Fruit fly (Drosophila melanogaster) whole organism, embryonic: Measurements from ENCODE around the gene Sgs5.

ENCODE experiments used
- BEAF-32 ChIP-seq: fragments of 200-800 bp; sonication (Bioruptor generic); optimal IDR thresholded peaks from 3 replicates; lab custom pipeline; 2017; ENCODE audit warnings: missing biosample characterization, missing genetic modification characterization, mild to moderate bottlenecking, moderate library complexity, missing genetic modification reagents
- Bdp1 ChIP-seq: fragments of 200-800 bp; sonication (Bioruptor generic); optimal IDR thresholded peaks from 3 replicates; lab custom pipeline; 2016; ENCODE audit warnings: missing biosample characterization, missing genetic modification characterization
- Bgb ChIP-seq: fragments of 200-800 bp; sonication (Bioruptor generic); IDR thresholded peaks from 2 replicates; pipeline ENCODE4 v1.3.6; 2022; ENCODE audit warnings: missing biosample characterization, missing genetic modification characterization; ENCODE audit not compliant: partially characterized antibody
- CG13624 ChIP-seq: fragments of 200-800 bp; sonication (Bioruptor generic); optimal IDR thresholded peaks from 2 replicates; lab custom pipeline; 2016; ENCODE audit warnings: missing biosample characterization, missing genetic modification characterization
- CG15269 ChIP-seq: fragments of 200-800 bp; sonication (Bioruptor generic); optimal IDR thresholded peaks from 2 replicates; lab custom pipeline; 2018; ENCODE audit warnings: missing biosample characterization, mild to moderate bottlenecking, missing genetic modification characterization, moderate library complexity
- CG1603 ChIP-seq: fragments of 200-800 bp; sonication (Bioruptor generic); optimal IDR thresholded peaks from 2 replicates; lab custom pipeline; 2019; ENCODE audit warnings: missing biosample characterization, mild to moderate bottlenecking, missing genetic modification characterization, moderate library complexity
- CG17328 ChIP-seq: fragments of 200-800 bp; sonication (Bioruptor generic); IDR thresholded peaks from 2 replicates; pipeline ENCODE4 v1.3.6; 2022; ENCODE audit warnings: missing biosample characterization, missing genetic modification characterization
- CG17802 ChIP-seq: fragments of 200-800 bp; sonication (Bioruptor generic); optimal IDR thresholded peaks from 2 replicates; lab custom pipeline; 2018; ENCODE audit warnings: missing biosample characterization, mild to moderate bottlenecking, missing genetic modification characterization, moderate library complexity
- CG17912 ChIP-seq: fragments of 200-800 bp; sonication (Bioruptor generic); optimal IDR thresholded peaks from 2 replicates; lab custom pipeline; 2018; ENCODE audit warnings: missing biosample characterization, mild to moderate bottlenecking, missing genetic modification characterization
- CG18011 ChIP-seq: fragments of 200-800 bp; sonication (Bioruptor generic); optimal IDR thresholded peaks from 2 replicates; lab custom pipeline; 2017; ENCODE audit warnings: missing biosample characterization, missing genetic modification characterization, mild to moderate bottlenecking, moderate library complexity, missing genotype
- CG18599 ChIP-seq: fragments of 200-800 bp; sonication (Bioruptor generic); optimal IDR thresholded peaks from 3 replicates; lab custom pipeline; 2017; ENCODE audit warnings: missing biosample characterization, missing genetic modification characterization, mild to moderate bottlenecking, moderate library complexity, missing genetic modification reagents
- CG2116 ChIP-seq: fragments of 200-800 bp; sonication (Bioruptor generic); optimal IDR thresholded peaks from 3 replicates; lab custom pipeline; 2018; ENCODE audit warnings: missing biosample characterization, mild to moderate bottlenecking, missing genetic modification characterization
- CG4282 ChIP-seq: fragments of 200-800 bp; sonication (Bioruptor generic); optimal IDR thresholded peaks from 2 replicates; lab custom pipeline; 2016; ENCODE audit warnings: missing biosample characterization, missing genetic modification characterization
- CG4360 ChIP-seq: fragments of 200-800 bp; sonication (Bioruptor generic); IDR thresholded peaks from 2 replicates; pipeline ENCODE4 v1.3.6; 2022; ENCODE audit warnings: missing biosample characterization, missing genetic modification characterization
- CG6654 ChIP-seq: fragments of 200-800 bp; sonication (Bioruptor generic); optimal IDR thresholded peaks from 2 replicates; lab custom pipeline; 2017; ENCODE audit warnings: missing biosample characterization, mild to moderate bottlenecking, missing genetic modification characterization
- CG7357 ChIP-seq: fragments of 200-800 bp; sonication (Bioruptor generic); IDR thresholded peaks from 3 replicates; pipeline ENCODE4 v1.3.6; 2022; ENCODE audit warnings: missing biosample characterization, missing genetic modification characterization
- CG8765 ChIP-seq: fragments of 200-800 bp; sonication (Bioruptor generic); IDR thresholded peaks from 2 replicates; pipeline ENCODE4 v1.3.6; 2022; ENCODE audit warnings: missing biosample characterization, missing genetic modification characterization
- CG9437 ChIP-seq: fragments of 200-800 bp; sonication (Bioruptor generic); optimal IDR thresholded peaks from 2 replicates; lab custom pipeline; 2018; ENCODE audit warnings: missing biosample characterization, mild to moderate bottlenecking, missing genetic modification characterization
- CG9727 ChIP-seq: fragments of 200-800 bp; sonication (Bioruptor generic); optimal IDR thresholded peaks from 3 replicates; lab custom pipeline; 2017; ENCODE audit warnings: missing biosample characterization, mild to moderate bottlenecking, missing genetic modification characterization
- Chrac-16 ChIP-seq: fragments of 200-800 bp; sonication (Bioruptor generic); optimal IDR thresholded peaks from 3 replicates; lab custom pipeline; 2016; ENCODE audit warnings: missing biosample characterization, missing genetic modification characterization
- CoRest ChIP-seq: fragments of 200-800 bp; sonication (Bioruptor generic); optimal IDR thresholded peaks from 3 replicates; lab custom pipeline; 2018; ENCODE audit warnings: missing biosample characterization, mild to moderate bottlenecking, missing genetic modification characterization, moderate library complexity
- Deaf1 ChIP-seq: fragments of 200-800 bp; optimal IDR thresholded peaks from 3 replicates; lab custom pipeline; 2019; ENCODE audit warnings: missing biosample characterization, mild to moderate bottlenecking, missing genetic modification characterization, moderate library complexity
- Eip74EF ChIP-seq, 2 experiments: fragments of 200-800 bp in 1 of 2; fragments of >200 bp in 1 of 2; sonication (Bioruptor generic) in 1 of 2; optimal IDR thresholded peaks; 2 replicates each; lab custom pipeline; 2017 to 2019; ENCODE audit warnings: missing biosample characterization in 2 of 2, missing genetic modification characterization in 2 of 2, mild to moderate bottlenecking in 1 of 2, moderate library complexity in 1 of 2
- H15 ChIP-seq: fragments of 200-800 bp; sonication (Bioruptor generic); IDR thresholded peaks from 3 replicates; pipeline ENCODE4 v1.3.6; 2022; ENCODE audit warnings: missing biosample characterization, missing genetic modification characterization
- MTF-1 ChIP-seq: fragments of 200-800 bp; sonication (Bioruptor generic); optimal IDR thresholded peaks from 2 replicates; lab custom pipeline; 2018; ENCODE audit warnings: missing biosample characterization, mild to moderate bottlenecking, missing genetic modification characterization, borderline replicate concordance
- Myb ChIP-seq: fragments of 200-800 bp; sonication (Bioruptor generic); optimal IDR thresholded peaks from 2 replicates; lab custom pipeline; 2016; ENCODE audit warnings: missing biosample characterization, missing genetic modification characterization
- Nf-YB ChIP-seq: fragments of 200-800 bp; sonication (Bioruptor generic); optimal IDR thresholded peaks from 3 replicates; lab custom pipeline; 2019; ENCODE audit warnings: missing biosample characterization, mild to moderate bottlenecking, missing genetic modification characterization, moderate library complexity
- Opbp ChIP-seq: fragments of 200-800 bp; sonication (Bioruptor generic); IDR thresholded peaks from 3 replicates; pipeline ENCODE4 v1.3.6; 2022; ENCODE audit warnings: missing biosample characterization, missing genetic modification characterization; ENCODE audit not compliant: partially characterized antibody
- Sin3A ChIP-seq: fragments of >200 bp; optimal IDR thresholded peaks from 2 replicates; lab custom pipeline; 2018
- amos ChIP-seq: fragments of 200-800 bp; sonication (Bioruptor generic); IDR thresholded peaks from 2 replicates; pipeline ENCODE4 v1.3.6; 2022; ENCODE audit warnings: missing biosample characterization, missing genetic modification characterization; ENCODE audit not compliant: partially characterized antibody
- ara ChIP-seq: fragments of 200-800 bp; sonication (Bioruptor generic); IDR thresholded peaks from 2 replicates; pipeline ENCODE4 v1.3.6; 2022; ENCODE audit warnings: missing biosample characterization, missing genetic modification characterization
- ato ChIP-seq: fragments of 200-800 bp; sonication (Bioruptor generic); IDR thresholded peaks from 2 replicates; pipeline ENCODE4 v1.3.6; 2022; ENCODE audit warnings: missing biosample characterization, missing genetic modification characterization; ENCODE audit not compliant: partially characterized antibody
- bbx ChIP-seq: fragments of 200-800 bp; sonication (Bioruptor generic); IDR thresholded peaks from 2 replicates; pipeline ENCODE4 v1.3.6; 2022; ENCODE audit warnings: missing biosample characterization, missing genetic modification characterization; ENCODE audit not compliant: partially characterized antibody
- bigmax ChIP-seq: fragments of 200-800 bp; sonication (Bioruptor generic); optimal IDR thresholded peaks from 2 replicates; lab custom pipeline; 2018; ENCODE audit warnings: missing biosample characterization, mild to moderate bottlenecking, missing genetic modification characterization
- croc ChIP-seq: fragments of 200-800 bp; sonication (Bioruptor generic); conservative IDR thresholded peaks from 3 replicates; pipeline ENCODE4 v1.3.6; 2022; ENCODE audit warnings: missing biosample characterization, missing genetic modification characterization
- da ChIP-seq: fragments of 200-800 bp; sonication (Bioruptor generic); optimal IDR thresholded peaks from 2 replicates; lab custom pipeline; 2016; ENCODE audit warnings: missing biosample characterization, missing genetic modification characterization
- fd102C ChIP-seq: fragments of 200-800 bp; sonication (Bioruptor generic); optimal IDR thresholded peaks from 2 replicates; lab custom pipeline; 2018; ENCODE audit warnings: missing biosample characterization, mild to moderate bottlenecking, missing genetic modification characterization, moderate library complexity
- her ChIP-seq: fragments of 200-800 bp; sonication (Bioruptor generic); optimal IDR thresholded peaks from 2 replicates; lab custom pipeline; 2016; ENCODE audit warnings: missing biosample characterization, missing genetic modification characterization
- hkb ChIP-seq, 2 experiments: fragments of 200-800 bp in 1 of 2; fragments of >200 bp in 1 of 2; sonication (Bioruptor generic) in 1 of 2; IDR thresholded peaks in 1 of 2; optimal IDR thresholded peaks in 1 of 2; 2 replicates each; pipeline versions ENCODE4 v1.3.6 to Lab custom; 2017 to 2022; ENCODE audit warnings: missing biosample characterization in 1 of 2, missing genetic modification characterization in 1 of 2
- hth ChIP-seq: fragments of >200 bp; optimal IDR thresholded peaks from 2 replicates; lab custom pipeline; 2017; ENCODE audit warnings: inconsistent platforms
- ken ChIP-seq: fragments of 200-800 bp; sonication (Bioruptor generic); IDR thresholded peaks from 3 replicates; pipeline ENCODE4 v1.3.6; 2022; ENCODE audit warnings: missing biosample characterization, missing genetic modification characterization
- maf-S ChIP-seq: fragments of 200-800 bp; sonication (Bioruptor generic); optimal IDR thresholded peaks from 2 replicates; lab custom pipeline; 2016; ENCODE audit warnings: missing biosample characterization, missing genetic modification characterization
- mam ChIP-seq: fragments of 200-800 bp; sonication (Bioruptor generic); optimal IDR thresholded peaks from 3 replicates; lab custom pipeline; 2016; ENCODE audit warnings: missing biosample characterization, missing genetic modification characterization
- pnt ChIP-seq: fragments of 200-800 bp; sonication (Bioruptor generic); optimal IDR thresholded peaks from 3 replicates; lab custom pipeline; 2016; ENCODE audit warnings: missing biosample characterization, missing genetic modification characterization
- sens ChIP-seq: fragments of 200-800 bp; sonication (Bioruptor generic); peaks from one replicate; lab custom pipeline; 2016; ENCODE audit warnings: missing biosample characterization, missing genetic modification characterization
- stwl ChIP-seq: fragments of 200-800 bp; sonication (Bioruptor generic); optimal IDR thresholded peaks from 3 replicates; lab custom pipeline; 2018; ENCODE audit warnings: missing biosample characterization, mild to moderate bottlenecking, missing genetic modification characterization, moderate library complexity
- tin ChIP-seq: fragments of 200-800 bp; sonication (Bioruptor generic); optimal IDR thresholded peaks from 3 replicates; lab custom pipeline; 2016; ENCODE audit warnings: missing biosample characterization, missing genetic modification characterization
- zfh2 ChIP-seq: fragments of 200-800 bp; sonication (Bioruptor generic); optimal IDR thresholded peaks from 2 replicates; lab custom pipeline; 2016; ENCODE audit warnings: missing biosample characterization, missing genetic modification characterization

The Sgs5 gene

DNA sequence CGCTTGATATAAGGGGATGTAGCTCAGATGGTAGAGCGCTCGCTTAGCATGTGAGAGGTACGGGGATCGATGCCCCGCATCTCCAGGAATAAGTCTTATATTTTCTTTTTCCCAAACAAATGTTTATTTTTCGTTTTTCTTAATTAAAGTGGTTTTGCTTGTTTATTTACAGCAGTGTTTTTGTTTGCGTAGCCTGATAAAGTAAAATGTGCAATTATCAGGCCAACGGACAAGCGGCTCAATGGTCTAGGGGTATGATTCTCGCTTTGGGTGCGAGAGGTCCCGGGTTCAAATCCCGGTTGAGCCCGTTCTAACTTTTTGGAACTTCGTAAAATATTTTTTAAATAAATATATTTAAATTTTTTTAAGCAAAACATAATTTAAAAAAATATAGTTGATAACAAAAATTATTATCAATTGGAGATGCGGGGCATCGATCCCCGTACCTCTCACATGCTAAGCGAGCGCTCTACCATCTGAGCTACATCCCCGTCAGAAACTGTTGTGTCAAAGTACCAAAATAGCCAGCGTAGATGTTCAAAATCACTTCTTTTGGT lies 24.6 kb downstream of the Sgs5 start (continued):
- no peak for TF ChIP-seq CG4282 (GFP tag; lab: Kevin White, UChicago)
- no peak for TF ChIP-seq CG2116 (GFP tag; lab: Kevin White, UChicago)
- no peak for TF ChIP-seq CG8765
- no peak for TF ChIP-seq stwl
- no peak for TF ChIP-seq CG9727 (GFP tag; lab: Kevin White, UChicago)
- no peak for TF ChIP-seq croc
- TF ChIP-seq ato (GFP tag; lab: Robert Waterston, UW) = peak; percentile 90
- no peak for TF ChIP-seq CG13624
- peak in 1 of 2 experiments; percentile 41 for TF ChIP-seq Eip74EF (GFP tag; optimal IDR thresholded peaks at IDR 0.05; lab: Kevin White, UChicago)
- no peak for TF ChIP-seq CG7357 (GFP tag; lab: Robert Waterston, UW)
- TF ChIP-seq Nf-YB (GFP tag; lab: Kevin White, UChicago) = no peak
- TF ChIP-seq BEAF-32 = no peak
- TF ChIP-seq CG17328 (GFP tag; lab: Robert Waterston, UW) = no peak
- TF ChIP-seq mam = no peak
- TF ChIP-seq CG1603 (tag; lab: Kevin White, UChicago) = no peak
- TF ChIP-seq Sin3A (lab: Kevin White, UChicago) = no peak
- no peak for TF ChIP-seq CG6654 (GFP tag; lab: Kevin White, UChicago)
- TF ChIP-seq ara (GFP tag; lab: Robert Waterston, UW) = no peak

DNA sequence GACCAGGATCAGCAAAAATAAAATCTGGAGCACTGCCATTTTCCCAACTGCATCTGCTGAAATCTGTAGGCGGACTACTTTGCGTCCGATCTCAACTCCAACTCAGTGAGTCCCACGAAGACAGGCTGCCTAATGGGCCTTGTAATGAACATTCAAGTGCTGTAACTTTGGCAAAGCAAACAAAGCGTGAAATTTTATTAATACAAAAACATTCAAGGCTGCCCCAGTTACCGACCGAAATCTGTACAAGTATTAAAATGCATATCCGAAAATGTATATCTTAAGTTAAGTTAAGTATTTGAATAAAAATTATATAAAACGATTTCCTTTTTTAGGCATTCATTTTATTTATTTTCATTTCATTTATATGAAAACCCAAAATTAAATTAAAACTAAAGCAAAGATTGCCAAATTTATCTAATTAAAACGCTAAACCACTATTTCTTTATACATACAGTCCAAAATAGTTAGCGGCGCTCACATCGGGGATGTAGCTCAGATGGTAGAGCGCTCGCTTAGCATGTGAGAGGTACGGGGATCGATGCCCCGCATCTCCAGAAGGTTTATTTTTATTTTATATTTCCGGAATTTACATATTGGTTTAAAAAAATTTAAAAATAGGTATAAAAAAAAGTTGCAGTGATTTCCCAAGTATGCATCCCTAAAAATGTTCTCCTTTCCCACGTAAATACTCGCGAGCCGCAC lies 27.1 kb downstream of the Sgs5 start, which contains the start of gene CG14323:
Gene CG14323, minus strand, starts transcription at position 51 of the 705 bp plus-strand sequence.
- TF ChIP-seq Deaf1 (tag; lab: Kevin White, UChicago) (no peak), bbx (GFP tag; lab: Robert Waterston, UW) (peak; percentile 53), tin (GFP tag; lab: Kevin White, UChicago) (no peak), fd102C (GFP tag; lab: Kevin White, UChicago) (no peak), H15 (GFP tag; lab: Robert Waterston, UW) (no peak), hth (no peak), CoRest (tag; lab: Kevin White, UChicago) (no peak), da (no peak), CG17802 (tag; lab: Kevin White, UChicago) (no peak), CG9727 (GFP tag; lab: Kevin White, UChicago) (no peak), Opbp (GFP tag; lab: Robert Waterston, UW) (peak; percentile 32; the same call in 2 of the 3 replicates), amos (GFP tag; lab: Robert Waterston, UW) (peak; percentile 65; the same call in 1 of the 2 replicates), Chrac-16 (GFP tag; lab: Kevin White, UChicago) (no peak), Bdp1 (peak; percentile 96), pnt (GFP tag; lab: Kevin White, UChicago) (no peak), CG15269 (tag; lab: Kevin White, UChicago) (no peak), zfh2 (GFP tag; lab: Kevin White, UChicago) (no peak), CG17912 (no peak), sens (GFP tag; lab: Kevin White, UChicago) (peak; percentile 48), her (GFP tag; lab: Kevin White, UChicago) (no peak), bigmax (no peak), hkb (optimal IDR thresholded peaks at IDR 0.05; lab: Kevin White, UChicago) (no peak), hkb (GFP tag; IDR thresholded peaks at IDR 0.05; lab: Robert Waterston, UW) (0 out of 2 replicates have a peak, but pooled peaks have one; percentile 13), CG18599 (GFP tag; lab: Kevin White, UChicago) (no peak), maf-S (no peak), ken (GFP tag; lab: Robert Waterston, UW) (no peak), Bgb (GFP tag; lab: Robert Waterston, UW) (peak; percentile 40), CG18011 (GFP tag; lab: Kevin White, UChicago) (no peak), mam (no peak), CG9437 (GFP tag; lab: Kevin White, UChicago) (no peak), CG4360 (no peak), Myb (GFP tag; lab: Kevin White, UChicago) (no peak), MTF-1 (GFP tag; lab: Kevin White, UChicago) (no peak)
